Fruit fly (Drosophila melanogaster): ENCODE data around the gene CG16756.

The CG16756 gene

DNA sequence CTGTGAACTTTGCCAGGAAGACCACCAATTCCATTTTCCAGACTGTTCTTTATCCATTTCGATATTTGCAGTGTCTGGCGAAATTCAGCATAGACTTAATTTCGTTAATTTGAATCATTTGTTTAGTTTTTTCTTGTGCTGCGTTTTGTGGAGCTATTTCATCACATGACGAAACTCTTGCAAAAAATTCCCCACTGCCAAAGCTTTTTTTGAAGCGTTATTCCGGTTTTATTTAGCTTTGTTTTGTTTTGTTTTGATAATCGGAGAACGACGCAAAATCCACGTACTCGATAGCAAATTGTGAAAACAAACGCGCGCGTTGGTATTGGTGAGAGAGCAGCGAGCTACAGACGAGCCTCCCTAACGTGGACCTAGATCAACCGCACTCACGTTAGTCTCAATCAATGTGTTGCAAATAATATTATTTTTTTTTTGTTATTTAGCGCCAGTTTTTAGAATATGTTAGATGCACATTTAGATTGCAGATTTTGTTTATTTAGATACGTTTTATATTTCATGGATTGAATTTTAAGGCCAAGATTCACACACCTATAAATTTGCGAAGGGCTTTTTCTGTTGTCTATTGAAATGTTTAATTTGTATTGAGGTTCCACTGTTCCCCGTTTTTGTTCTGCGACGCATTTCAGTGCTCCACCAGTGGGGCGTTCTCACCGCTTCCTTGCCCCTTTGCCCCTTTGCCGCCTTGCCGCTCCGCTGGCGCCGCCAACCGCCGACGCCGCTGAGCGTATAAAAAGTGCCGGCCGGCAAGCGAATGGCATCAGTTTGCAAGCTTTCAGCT, 2.7 kb downstream of the CG16756 start:
- TF ChIP-seq CTCF (optimal IDR thresholded peaks at IDR 0.05) = no peak
- TF ChIP-seq CG8478 (optimal IDR thresholded peaks at IDR 0.05) = no peak

DNA sequence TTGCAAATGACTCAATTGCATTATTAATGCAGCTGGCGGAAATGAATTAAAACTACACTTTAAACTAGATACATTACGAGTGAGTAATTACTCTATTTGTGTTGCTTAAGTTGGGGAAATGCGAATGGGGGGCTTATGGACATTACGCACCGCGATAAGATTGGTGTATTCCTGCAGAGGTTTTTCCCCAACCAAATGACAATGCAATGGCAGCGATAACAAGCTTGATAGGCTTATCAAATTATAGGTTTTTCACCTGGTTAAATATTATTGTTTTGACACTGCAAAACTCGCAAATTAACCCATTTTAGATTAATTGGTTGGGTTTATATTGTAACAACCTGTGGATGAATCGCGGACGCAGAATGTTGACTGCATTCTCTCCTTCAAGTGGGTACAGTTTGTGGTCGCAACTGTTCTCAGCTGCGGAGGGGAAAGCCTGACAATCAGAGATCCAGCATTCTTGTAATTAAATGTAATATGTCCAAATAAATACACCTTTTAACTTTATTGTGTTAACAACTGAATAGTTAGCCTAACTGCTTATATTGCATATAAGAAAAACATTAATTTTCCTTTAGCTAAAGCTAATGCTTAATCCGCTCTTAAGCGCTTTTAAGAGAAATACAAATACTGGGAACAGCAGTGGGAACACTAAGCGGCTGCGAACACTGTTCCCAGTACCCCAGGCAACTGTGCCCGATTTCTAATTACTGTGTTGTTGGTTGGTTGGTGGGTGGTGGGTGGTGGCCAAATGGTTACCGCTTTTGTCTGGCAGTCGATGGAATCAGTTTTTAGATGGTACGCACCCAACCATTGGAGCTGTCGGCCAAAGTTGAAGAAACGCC, 5.5 kb downstream of the CG16756 start:
- TF ChIP-seq CTCF (optimal IDR thresholded peaks at IDR 0.05) (no peak), CG8478 (optimal IDR thresholded peaks at IDR 0.05) (no peak)

DNA sequence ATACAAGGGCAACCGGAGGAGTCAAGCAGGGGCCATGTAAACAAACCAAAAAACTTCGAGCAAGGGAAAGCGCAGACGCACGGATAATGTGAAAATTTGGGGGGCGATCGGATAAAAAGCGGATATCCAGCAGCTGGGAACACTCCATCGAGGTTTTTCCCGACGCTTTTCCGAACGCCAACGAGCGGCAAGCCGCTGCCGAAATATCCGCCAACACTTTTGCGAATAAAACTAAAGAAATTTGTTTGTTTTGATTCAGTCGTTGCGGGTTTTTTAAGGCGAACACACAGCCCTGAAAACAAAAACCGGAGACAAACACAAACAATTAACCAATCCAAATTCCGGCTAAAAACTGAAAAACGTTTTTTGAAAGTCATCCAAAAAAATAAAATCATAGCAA, 19.1 kb downstream of the CG16756 start, which contains the start of gene SPR:
TSS of gene SPR (plus strand) at position 253 of the 400 bp plus-strand sequence.
- TF ChIP-seq CTCF (optimal IDR thresholded peaks at IDR 0.05) = no peak
- no peak for TF ChIP-seq CG8478 (optimal IDR thresholded peaks at IDR 0.05)
